Worm (Caenorhabditis elegans) whole organism, early embryonic: ENCODE results near the gene C53B4.2.

Source experiments
- B0310.2 ChIP-seq: sonication (generic microtip); optimal IDR thresholded peaks from 2 replicates; lab custom pipeline; 2016; ENCODE audit warnings: mild to moderate bottlenecking, missing genetic modification characterization, missing compliant biosample characterization
- F13C5.2 ChIP-seq: sonication (generic microtip); optimal IDR thresholded peaks from 2 replicates; lab custom pipeline; 2017; ENCODE audit warnings: mild to moderate bottlenecking, missing genetic modification characterization, inconsistent platforms, missing compliant biosample characterization
- aly-1 ChIP-seq: sonication (generic microtip); optimal IDR thresholded peaks from 2 replicates; lab custom pipeline; 2016; ENCODE audit warnings: missing genetic modification characterization, missing compliant biosample characterization
- ama-1 ChIP-seq: fragments of 150-350 bp; optimal IDR thresholded peaks from 2 replicates; lab custom pipeline; 2014
- ceh-13 ChIP-seq: fragments of 200-800 bp; sonication (Bioruptor generic); optimal IDR thresholded peaks from 2 replicates; lab custom pipeline; 2018; ENCODE audit warnings: mild to moderate bottlenecking, missing genetic modification characterization, missing compliant biosample characterization
- ceh-36 ChIP-seq: sonication (generic microtip); optimal IDR thresholded peaks from 2 replicates; lab custom pipeline; 2016; ENCODE audit warnings: missing genetic modification characterization, inconsistent platforms, missing compliant biosample characterization
- ets-7 ChIP-seq: sonication (generic microtip); optimal IDR thresholded peaks from 2 replicates; lab custom pipeline; 2016; ENCODE audit warnings: missing genotype, missing genetic modification characterization, missing compliant biosample characterization
- flt-1 ChIP-seq: fragments of 200-800 bp; sonication (Bioruptor generic); IDR thresholded peaks from 2 replicates; pipeline ENCODE4 v1.3.6; 2022; ENCODE audit warnings: missing genetic modification characterization, missing compliant biosample characterization
- hmbx-1 ChIP-seq: sonication (generic microtip); optimal IDR thresholded peaks from 2 replicates; lab custom pipeline; 2016; ENCODE audit warnings: mild to moderate bottlenecking, missing genetic modification characterization, missing compliant biosample characterization
- hmg-4 ChIP-seq: fragments of 200-800 bp; sonication (Bioruptor generic); optimal IDR thresholded peaks from 2 replicates; lab custom pipeline; 2018; ENCODE audit warnings: mild to moderate bottlenecking, missing genetic modification characterization, missing compliant biosample characterization
- hnd-1 ChIP-seq: sonication (generic microtip); optimal IDR thresholded peaks from 2 replicates; lab custom pipeline; 2016; ENCODE audit warnings: missing genetic modification characterization, missing compliant biosample characterization
- pes-1 ChIP-seq: fragments of 200-800 bp; sonication (Bioruptor generic); IDR thresholded peaks from 2 replicates; pipeline ENCODE4 v1.3.6; 2022; ENCODE audit warnings: missing genetic modification reagents, missing genetic modification characterization, missing compliant biosample characterization
- scrt-1 ChIP-seq: fragments of 200-800 bp; sonication (Bioruptor generic); IDR thresholded peaks from 2 replicates; pipeline ENCODE4 v1.3.6; 2022; ENCODE audit warnings: missing genetic modification characterization, missing compliant biosample characterization
- sea-1 ChIP-seq: fragments of 200-800 bp; sonication (Bioruptor generic); conservative IDR thresholded peaks from 2 replicates; pipeline ENCODE4 v1.3.6; 2022; ENCODE audit warnings: missing genetic modification characterization, missing compliant biosample characterization
- tbx-11 ChIP-seq: fragments of 200-800 bp; sonication (Bioruptor generic); IDR thresholded peaks from 2 replicates; pipeline ENCODE4 v1.3.6; 2022; ENCODE audit warnings: missing genetic modification characterization, missing compliant biosample characterization
- tbx-37 ChIP-seq: fragments of 200-800 bp; sonication (Bioruptor generic); conservative IDR thresholded peaks from 2 replicates; pipeline ENCODE4 v1.3.6; 2022; ENCODE audit warnings: missing genetic modification reagents, missing genetic modification characterization, missing compliant biosample characterization
- tra-4 ChIP-seq: sonication (generic microtip); optimal IDR thresholded peaks from 2 replicates; lab custom pipeline; 2017; ENCODE audit warnings: missing genetic modification characterization, missing compliant biosample characterization

C53B4.2 gene

DNA sequence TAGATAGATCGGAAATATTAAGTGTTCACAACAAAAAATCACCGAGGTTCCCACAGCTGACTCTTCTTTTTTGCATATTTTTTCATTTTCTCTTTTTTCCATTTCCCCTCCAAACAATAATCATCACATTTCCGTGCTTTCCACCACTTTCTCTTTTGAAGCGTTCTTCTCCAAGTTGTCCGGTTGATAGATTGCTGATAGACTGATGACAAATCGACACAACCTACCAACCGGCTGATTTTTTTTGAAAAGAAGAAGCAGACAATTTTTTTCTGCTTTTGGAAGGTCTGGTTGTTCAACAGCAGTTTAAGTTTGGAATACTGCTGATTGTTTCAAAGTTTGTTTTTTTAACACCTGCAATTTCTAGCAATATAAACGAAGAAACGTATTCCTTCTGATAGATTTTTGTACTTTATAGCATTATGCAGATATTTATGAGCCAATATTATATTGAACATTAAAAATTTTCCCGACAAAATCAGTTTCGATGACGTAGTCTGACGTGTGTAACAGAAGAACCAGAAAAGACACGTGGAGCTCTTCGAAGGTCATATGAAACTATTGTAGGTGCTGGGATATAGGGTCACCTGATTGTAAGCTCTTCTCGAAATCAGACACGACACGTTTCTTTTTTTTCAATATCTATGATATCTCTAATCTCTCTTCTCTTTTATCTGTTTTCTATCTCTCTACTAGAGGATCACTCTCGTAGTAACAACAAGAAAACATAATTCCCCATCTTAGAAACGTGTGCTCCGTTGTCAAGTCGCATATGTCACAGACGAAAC is 8.8 kb downstream of the C53B4.2 start:
- TF ChIP-seq flt-1 (no peak), ama-1 (no peak), F13C5.2 (tag; lab: Kevin White, UChicago) (no peak), tbx-37 (GFP tag; lab: Robert Waterston, UW) (no peak), sea-1 (GFP tag; lab: Robert Waterston, UW) (no peak), tra-4 (tag; lab: Kevin White, UChicago) (no peak), tbx-11 (GFP tag; lab: Robert Waterston, UW) (no peak), ets-7 (tag; lab: Kevin White, UChicago) (no peak), pes-1 (GFP tag; lab: Robert Waterston, UW) (no peak), ceh-13 (GFP tag; lab: Kevin White, UChicago) (no peak), ceh-36 (tag; lab: Kevin White, UChicago) (no peak), hmg-4 (GFP tag; lab: Kevin White, UChicago) (no peak), hnd-1 (tag; lab: Kevin White, UChicago) (no peak), aly-1 (tag; lab: Kevin White, UChicago) (no peak), B0310.2 (no peak), hmbx-1 (no peak), scrt-1 (GFP tag; lab: Robert Waterston, UW) (no peak)

DNA sequence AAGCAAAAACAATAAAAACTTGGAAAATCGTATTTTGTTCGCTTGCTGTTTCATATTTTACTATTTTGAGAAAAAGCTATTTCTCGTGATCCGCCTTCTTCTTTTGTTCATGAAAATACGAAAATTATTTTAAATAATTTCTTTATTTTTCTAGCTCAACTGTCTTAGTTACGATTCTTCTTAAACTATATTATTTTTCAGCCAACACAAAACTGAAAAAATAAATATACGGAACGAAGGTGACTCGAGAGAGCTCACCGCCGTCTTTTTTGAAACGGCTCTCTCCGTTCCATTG is 9.3 kb downstream of the C53B4.2 start, which contains the start of gene pdzd-8:
pdzd-8 (plus strand) TSS at position 196 of the 295 bp plus-strand sequence.
- no peak for TF ChIP-seq ceh-13 (GFP tag; lab: Kevin White, UChicago)
- TF ChIP-seq tbx-37 (GFP tag; lab: Robert Waterston, UW), result no peak
- TF ChIP-seq hnd-1 (tag; lab: Kevin White, UChicago), result no peak

DNA sequence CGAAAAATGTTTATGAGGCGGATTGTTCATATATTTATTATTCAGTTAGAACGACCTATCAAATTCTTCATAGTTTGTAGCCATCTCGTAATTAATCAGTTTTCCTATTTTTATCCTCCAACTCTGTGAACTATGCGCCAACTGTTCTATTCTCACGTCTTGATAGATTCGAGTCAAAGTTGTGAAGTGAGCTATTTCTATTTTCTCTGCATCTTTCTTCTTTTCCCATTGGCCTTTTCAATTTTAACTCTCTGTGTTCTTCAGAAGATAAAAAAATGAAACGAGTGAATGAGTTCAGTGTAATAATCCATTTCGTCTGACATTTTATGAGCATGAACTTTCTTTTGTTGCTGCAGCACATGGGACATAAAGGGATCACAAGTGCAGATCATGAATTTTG is 12.1 kb downstream of the C53B4.2 start:
- TF ChIP-seq sea-1 (GFP tag; lab: Robert Waterston, UW), result no peak
- no peak for TF ChIP-seq hnd-1 (tag; lab: Kevin White, UChicago)
- TF ChIP-seq flt-1, result no peak
- TF ChIP-seq ets-7 (tag; lab: Kevin White, UChicago), result no peak
- no peak for TF ChIP-seq tbx-11 (GFP tag; lab: Robert Waterston, UW)
- no peak for TF ChIP-seq F13C5.2 (tag; lab: Kevin White, UChicago)

DNA sequence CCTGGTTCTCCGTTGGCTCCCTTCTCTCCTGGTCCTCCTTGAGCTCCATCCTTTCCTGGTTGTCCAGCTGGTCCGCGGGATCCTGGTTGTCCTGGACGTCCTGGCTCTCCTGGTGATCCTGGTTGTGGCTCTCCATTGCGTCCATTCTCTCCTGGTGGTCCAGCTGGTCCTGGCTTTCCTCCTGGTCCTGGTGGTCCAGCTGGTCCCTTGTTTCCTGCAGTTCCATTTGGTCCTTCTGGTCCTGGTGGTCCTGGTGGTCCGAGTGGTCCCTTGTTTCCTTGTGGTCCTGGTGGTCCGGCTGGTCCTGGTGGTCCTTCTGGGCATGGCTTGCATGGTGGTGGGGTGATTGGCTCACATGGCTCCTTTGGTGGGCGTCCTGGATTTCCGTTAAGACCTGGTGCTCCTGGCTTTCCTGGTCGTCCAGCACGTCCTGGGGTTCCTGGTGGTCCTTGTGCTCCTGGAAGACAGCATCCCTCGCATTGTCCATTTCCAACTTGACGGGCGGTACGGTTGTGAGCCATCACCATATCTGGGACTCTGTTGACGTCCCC is 13.2 kb downstream of the C53B4.2 start:
- TF ChIP-seq ets-7 (tag; lab: Kevin White, UChicago) (no peak), tbx-11 (GFP tag; lab: Robert Waterston, UW) (no peak), tra-4 (tag; lab: Kevin White, UChicago) (no peak)

DNA sequence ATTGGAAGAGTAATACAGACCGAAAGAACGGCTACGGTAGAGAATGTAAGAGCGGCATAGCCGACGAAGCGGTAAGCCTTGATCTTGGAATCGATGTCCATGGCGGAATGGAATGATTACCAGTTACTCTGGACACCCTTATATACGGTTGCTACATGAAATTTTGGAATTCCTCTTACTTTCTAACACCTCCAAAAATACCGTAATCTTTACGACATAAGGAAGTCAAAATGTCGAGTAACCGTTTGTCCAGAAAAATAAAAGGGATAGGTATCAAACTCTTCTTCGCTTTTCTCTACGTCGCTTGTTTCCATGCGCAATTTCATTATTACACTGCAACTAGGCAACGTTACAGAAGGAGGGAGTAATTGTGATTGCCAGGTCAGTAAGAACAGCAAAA is 13.7 kb downstream of the C53B4.2 start, which contains the start of gene col-119:
col-119 (minus strand) TSS at position 101 of the 400 bp plus-strand sequence.
- TF ChIP-seq aly-1 (tag; lab: Kevin White, UChicago), result no peak
- TF ChIP-seq ama-1, result no peak
- TF ChIP-seq ets-7 (tag; lab: Kevin White, UChicago), result no peak
- TF ChIP-seq hmbx-1, result no peak

DNA sequence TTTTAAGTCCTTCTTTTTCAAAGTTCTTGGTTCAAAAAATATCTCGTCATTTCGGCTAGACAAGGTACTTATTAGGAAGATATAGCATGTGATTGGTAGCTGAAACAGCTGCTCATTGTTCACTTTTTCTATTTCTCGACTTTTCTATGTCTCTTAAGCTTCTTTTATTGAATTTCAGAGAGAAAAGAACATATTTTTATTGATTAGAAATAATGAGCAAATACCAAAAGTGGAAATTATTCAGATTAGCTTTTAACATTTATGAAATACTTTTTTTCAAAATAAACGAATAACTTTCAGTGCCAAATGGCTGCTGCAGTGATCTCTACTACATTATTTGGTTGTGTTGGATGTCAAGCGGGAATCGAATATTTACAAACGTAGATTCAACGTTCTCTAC is 18.6 kb downstream of the C53B4.2 start, which contains the start of gene nstp-1:
nstp-1 (plus strand) TSS at position 301 of the 400 bp plus-strand sequence.
- TF ChIP-seq sea-1 (GFP tag; lab: Robert Waterston, UW) (no peak), scrt-1 (GFP tag; lab: Robert Waterston, UW) (no peak), hmg-4 (GFP tag; lab: Kevin White, UChicago) (no peak), tbx-11 (GFP tag; lab: Robert Waterston, UW) (no peak), aly-1 (tag; lab: Kevin White, UChicago) (no peak), ama-1 (no peak), F13C5.2 (tag; lab: Kevin White, UChicago) (no peak), hmbx-1 (no peak), tra-4 (tag; lab: Kevin White, UChicago) (no peak), ets-7 (tag; lab: Kevin White, UChicago) (no peak), ceh-36 (tag; lab: Kevin White, UChicago) (no peak), pes-1 (GFP tag; lab: Robert Waterston, UW) (no peak), flt-1 (no peak), B0310.2 (no peak), tbx-37 (GFP tag; lab: Robert Waterston, UW) (no peak)

DNA sequence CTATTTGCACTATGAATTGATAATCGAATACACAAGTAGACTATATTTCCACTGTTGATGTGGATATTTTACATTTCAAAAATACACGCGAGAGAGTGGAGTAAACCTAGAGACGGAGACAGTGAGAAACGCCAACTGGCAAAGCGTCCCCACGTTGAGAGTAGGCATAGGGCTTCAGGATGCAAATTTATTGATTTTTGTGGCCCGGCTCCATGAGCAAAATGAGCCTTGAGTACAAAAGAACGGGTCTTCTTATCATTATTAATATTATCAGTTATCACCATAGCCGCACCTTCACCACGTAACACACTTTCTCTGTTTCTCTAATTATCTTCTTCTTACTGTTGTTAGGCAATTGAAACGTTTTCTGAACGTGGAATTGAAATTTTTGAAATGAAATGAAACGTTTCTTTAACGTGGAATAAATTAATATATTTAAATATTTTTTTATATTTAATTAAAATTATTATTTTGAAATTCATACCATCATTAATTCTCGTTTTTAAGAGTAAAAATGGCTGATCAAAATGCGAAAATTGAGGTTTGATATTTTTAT is 20.9 kb downstream of the C53B4.2 start, which contains the start of gene bre-1:
bre-1 (plus strand) TSS at position 506 of the 556 bp plus-strand sequence.
- TF ChIP-seq ceh-36 (tag; lab: Kevin White, UChicago) (no peak), tbx-11 (GFP tag; lab: Robert Waterston, UW) (no peak), ama-1 (no peak), B0310.2 (no peak), scrt-1 (GFP tag; lab: Robert Waterston, UW) (no peak), tra-4 (tag; lab: Kevin White, UChicago) (no peak), tbx-37 (GFP tag; lab: Robert Waterston, UW) (no peak), hnd-1 (tag; lab: Kevin White, UChicago) (no peak), F13C5.2 (tag; lab: Kevin White, UChicago) (no peak), pes-1 (GFP tag; lab: Robert Waterston, UW) (no peak), hmg-4 (GFP tag; lab: Kevin White, UChicago) (no peak)
